Worm (Caenorhabditis elegans) whole organism, L1 larva: ENCODE results near the gene F08B12.11.

Experiments
- C04F5.9 ChIP-seq: sonication (generic microtip); optimal IDR thresholded peaks from 2 replicates; lab custom pipeline; 2016; ENCODE audit warnings: missing genetic modification characterization, missing compliant biosample characterization
- C16A3.4 ChIP-seq: fragments of 150-350 bp; optimal IDR thresholded peaks from 2 replicates; lab custom pipeline; 2014; ENCODE audit warnings: missing biosample characterization, missing genetic modification characterization
- F16B12.6 ChIP-seq: fragments of 150-350 bp; optimal IDR thresholded peaks from 2 replicates; lab custom pipeline; 2014; ENCODE audit warnings: missing biosample characterization, missing genetic modification characterization
- Y116A8C.19 ChIP-seq: sonication (generic microtip); optimal IDR thresholded peaks from 2 replicates; lab custom pipeline; 2016; ENCODE audit warnings: missing compliant biosample characterization, missing genetic modification characterization, borderline replicate concordance
- aha-1 ChIP-seq: fragments of 150-350 bp; optimal IDR thresholded peaks from 2 replicates; lab custom pipeline; 2014; ENCODE audit warnings: missing biosample characterization, missing genetic modification characterization
- alr-1 ChIP-seq: fragments of 200-800 bp; sonication (Bioruptor generic); optimal IDR thresholded peaks from 2 replicates; lab custom pipeline; 2018; ENCODE audit warnings: borderline replicate concordance, mild to moderate bottlenecking, missing genetic modification characterization, missing compliant biosample characterization
- aly-2 ChIP-seq: fragments of 150-350 bp; optimal IDR thresholded peaks from 2 replicates; lab custom pipeline; 2014; ENCODE audit warnings: missing biosample characterization, missing genetic modification characterization
- blmp-1 ChIP-seq: fragments of 150-350 bp; optimal IDR thresholded peaks from 2 replicates; lab custom pipeline; 2014; ENCODE audit warnings: missing biosample characterization, missing genetic modification characterization
- ceh-63 ChIP-seq: fragments of 200-800 bp; sonication (Bioruptor generic); optimal IDR thresholded peaks from 2 replicates; lab custom pipeline; 2018; ENCODE audit warnings: mild to moderate bottlenecking, missing genetic modification characterization, missing compliant biosample characterization
- ceh-8 ChIP-seq: fragments of 200-800 bp; sonication (Bioruptor generic); optimal IDR thresholded peaks from 2 replicates; lab custom pipeline; 2018; ENCODE audit warnings: mild to moderate bottlenecking, missing genetic modification characterization, moderate library complexity, missing compliant biosample characterization
- ceh-88 ChIP-seq: fragments of 200-800 bp; sonication (Bioruptor generic); IDR thresholded peaks from 2 replicates; pipeline ENCODE4 v1.3.6; 2022; ENCODE audit warnings: missing genetic modification characterization, missing compliant biosample characterization
- dpl-1 ChIP-seq, 3 experiments: fragments of 150-350 bp in 2 of 3; sonication (generic microtip) in 1 of 3; optimal IDR thresholded peaks; 2 replicates each; lab custom pipeline; 2014 to 2017; ENCODE audit warnings: missing biosample characterization in 3 of 3, missing genetic modification characterization in 3 of 3, missing genetic modification reagents in 3 of 3
- dsc-1 ChIP-seq: sonication (generic microtip); optimal IDR thresholded peaks from 2 replicates; lab custom pipeline; 2016; ENCODE audit warnings: mild to moderate bottlenecking, missing genetic modification characterization, missing compliant biosample characterization
- efl-1 ChIP-seq, 4 experiments: fragments of 150-350 bp; optimal IDR thresholded peaks in 3 of 4; peaks in 1 of 4; 1 replicate in 1 of 4; 2 replicates in 3 of 4; lab custom pipeline; 2014; ENCODE audit warnings: missing biosample characterization in 2 of 4, missing genetic modification characterization in 2 of 4, missing genetic modification reagents in 2 of 4
- elt-2 ChIP-seq: sonication (generic microtip); optimal IDR thresholded peaks from 2 replicates; lab custom pipeline; 2016; ENCODE audit warnings: missing genetic modification characterization, mild to moderate bottlenecking, inconsistent platforms, missing compliant biosample characterization, missing genetic modification reagents
- fkh-4 ChIP-seq: sonication (generic microtip); optimal IDR thresholded peaks from 2 replicates; lab custom pipeline; 2016; ENCODE audit warnings: missing compliant biosample characterization, missing genetic modification characterization, borderline replicate concordance
- grh-1 ChIP-seq: fragments of 200-800 bp; sonication (Bioruptor generic); IDR thresholded peaks from 2 replicates; pipeline ENCODE4 v1.3.6; 2022; ENCODE audit warnings: missing genetic modification reagents, missing genetic modification characterization, missing compliant biosample characterization
- hlh-17 ChIP-seq: fragments of 200-800 bp; sonication (Bioruptor generic); optimal IDR thresholded peaks from 2 replicates; lab custom pipeline; 2018; ENCODE audit warnings: missing genetic modification characterization, mild to moderate bottlenecking, missing compliant biosample characterization, moderate library complexity, borderline replicate concordance
- hpl-2 ChIP-seq: fragments of 150-350 bp; optimal IDR thresholded peaks from 2 replicates; lab custom pipeline; 2014; ENCODE audit warnings: missing biosample characterization, missing genetic modification reagents, missing genetic modification characterization
- irx-1 ChIP-seq: sonication (generic microtip); optimal IDR thresholded peaks from 2 replicates; lab custom pipeline; 2016; ENCODE audit warnings: missing genetic modification characterization, missing compliant biosample characterization
- isw-1 ChIP-seq: fragments of 200-800 bp; sonication (Bioruptor generic); IDR thresholded peaks from 2 replicates; pipeline ENCODE4 v1.3.6; 2022; ENCODE audit warnings: missing genetic modification characterization, missing compliant biosample characterization
- lin-14 ChIP-seq: fragments of 200-800 bp; sonication (Bioruptor generic); optimal IDR thresholded peaks from 2 replicates; lab custom pipeline; 2018; ENCODE audit warnings: mild to moderate bottlenecking, missing genetic modification characterization, moderate library complexity, missing compliant biosample characterization
- lin-35 ChIP-seq, 2 experiments: fragments of 150-350 bp; optimal IDR thresholded peaks; 2 replicates each; lab custom pipeline; 2014; ENCODE audit warnings: missing biosample characterization in 2 of 2, missing genetic modification characterization in 2 of 2, missing genetic modification reagents in 2 of 2
- lin-39 ChIP-seq: fragments of 150-350 bp; optimal IDR thresholded peaks from 2 replicates; lab custom pipeline; 2014; ENCODE audit warnings: missing biosample characterization, missing genetic modification reagents, missing genetic modification characterization
- mab-9 ChIP-seq: fragments of 200-800 bp; sonication (Bioruptor generic); IDR thresholded peaks from 2 replicates; pipeline ENCODE4 v1.3.6; 2022; ENCODE audit warnings: missing genetic modification reagents, missing genetic modification characterization, missing compliant biosample characterization
- nhr-11 ChIP-seq: fragments of 150-350 bp; optimal IDR thresholded peaks from 2 replicates; lab custom pipeline; 2014; ENCODE audit warnings: missing biosample characterization, missing genetic modification characterization
- nhr-12 ChIP-seq: sonication (generic microtip); optimal IDR thresholded peaks from 2 replicates; lab custom pipeline; 2017; ENCODE audit warnings: missing biosample characterization, missing genetic modification characterization
- nhr-19 ChIP-seq: fragments of 200-800 bp; sonication (Bioruptor generic); conservative IDR thresholded peaks from 2 replicates; pipeline ENCODE4 v1.3.6; 2022; ENCODE audit warnings: missing genetic modification characterization, missing compliant biosample characterization
- nhr-20 ChIP-seq: sonication (generic microtip); optimal IDR thresholded peaks from 2 replicates; lab custom pipeline; 2016; ENCODE audit warnings: mild to moderate bottlenecking, missing genetic modification characterization, missing compliant biosample characterization
- nhr-47 ChIP-seq: sonication (generic microtip); optimal IDR thresholded peaks from 2 replicates; lab custom pipeline; 2016; ENCODE audit warnings: mild to moderate bottlenecking, missing genetic modification characterization, moderate library complexity, missing compliant biosample characterization
- nhr-71 ChIP-seq: sonication (generic microtip); optimal IDR thresholded peaks from 2 replicates; lab custom pipeline; 2016; ENCODE audit warnings: mild to moderate bottlenecking, missing genetic modification characterization, moderate library complexity, missing compliant biosample characterization
- nhr-76 ChIP-seq: sonication (generic microtip); optimal IDR thresholded peaks from 2 replicates; lab custom pipeline; 2017; ENCODE audit warnings: missing biosample characterization, missing genetic modification characterization
- nhr-85 ChIP-seq: sonication (generic microtip); peaks from one replicate; lab custom pipeline; 2016; ENCODE audit warnings: missing genetic modification characterization, inconsistent platforms, missing compliant biosample characterization
- nhr-90 ChIP-seq: sonication (generic microtip); optimal IDR thresholded peaks from 2 replicates; lab custom pipeline; 2016; ENCODE audit warnings: mild to moderate bottlenecking, missing genetic modification characterization, missing compliant biosample characterization; ENCODE audit not compliant: poor library complexity
- pag-3 ChIP-seq: sonication (generic microtip); optimal IDR thresholded peaks from 2 replicates; lab custom pipeline; 2017; ENCODE audit warnings: missing genetic modification characterization, mild to moderate bottlenecking, missing compliant biosample characterization, antibody characterized with exemption, borderline replicate concordance; ENCODE audit not compliant: insufficient read depth
- skn-1 ChIP-seq: fragments of 150-350 bp; optimal IDR thresholded peaks from 2 replicates; lab custom pipeline; 2014; ENCODE audit warnings: missing biosample characterization, missing genetic modification characterization
- sptf-1 ChIP-seq: fragments of 150-350 bp; optimal IDR thresholded peaks from 2 replicates; lab custom pipeline; 2014; ENCODE audit warnings: missing biosample characterization, missing genetic modification characterization
- tlp-1 ChIP-seq: fragments of 150-350 bp; optimal IDR thresholded peaks from 2 replicates; lab custom pipeline; 2014; ENCODE audit warnings: missing biosample characterization, missing genetic modification characterization
- unc-130 ChIP-seq: fragments of 150-350 bp; optimal IDR thresholded peaks from 2 replicates; lab custom pipeline; 2017; ENCODE audit warnings: missing biosample characterization, missing genetic modification characterization, inconsistent platforms
- unc-62 ChIP-seq: fragments of 150-350 bp; optimal IDR thresholded peaks from 2 replicates; lab custom pipeline; 2014; ENCODE audit warnings: missing biosample characterization, missing genetic modification reagents, missing genetic modification characterization
- unc-86 ChIP-seq: sonication (generic microtip); optimal IDR thresholded peaks from 2 replicates; lab custom pipeline; 2016; ENCODE audit warnings: missing genetic modification characterization, missing compliant biosample characterization
- xbp-1 ChIP-seq: sonication (generic microtip); optimal IDR thresholded peaks from 2 replicates; lab custom pipeline; 2016; ENCODE audit warnings: missing genetic modification characterization, missing compliant biosample characterization
- ztf-4 ChIP-seq: fragments of 150-350 bp; optimal IDR thresholded peaks from 2 replicates; lab custom pipeline; 2014; ENCODE audit warnings: missing biosample characterization, missing genetic modification characterization

Gene F08B12.11

ce11 chrX:11384534-11385441 is at the start of gene F08B12.11, which contains the start of gene prmn-1:
TSS of gene F08B12.11 (plus strand) at chrX:11385054.
TSS of gene prmn-1 (plus strand) at chrX:11385084.
- TF ChIP-seq blmp-1 (peak; percentile 56), lin-14 (GFP tag; lab: Kevin White, UChicago) (peak; percentile 24), nhr-12 (no peak)

- TF ChIP-seq nhr-47 (no peak), efl-1 (optimal IDR thresholded peaks at IDR 0.05; lab: Kevin White, UChicago) (no peak), efl-1 (GFP tag; optimal IDR thresholded peaks at IDR 0.05 in 1 of 2; lab: Kevin White, UChicago) (no peak), grh-1 (no peak), dpl-1 (GFP tag; optimal IDR thresholded peaks at IDR 0.05; lab: Kevin White, UChicago) (no peak), tlp-1 (tag; lab: Kevin White, UChicago) (no peak), ceh-63 (GFP tag; lab: Kevin White, UChicago) (no peak), xbp-1 (tag; lab: Kevin White, UChicago) (no peak)
Observed at ce11 chrX:11337095-11337494, 47.8 kb upstream of the F08B12.11 start.

- no peak for TF ChIP-seq skn-1 (tag; lab: Kevin White, UChicago)
- TF ChIP-seq dsc-1 (tag; lab: Kevin White, UChicago): no peak
- no peak for TF ChIP-seq nhr-76
- TF ChIP-seq mab-9: no peak
- no peak for TF ChIP-seq tlp-1 (tag; lab: Kevin White, UChicago)
- no peak for TF ChIP-seq nhr-71
- TF ChIP-seq C16A3.4 (tag; lab: Kevin White, UChicago): no peak
- no peak for TF ChIP-seq lin-14 (GFP tag; lab: Kevin White, UChicago)
- TF ChIP-seq nhr-90 (tag; lab: Kevin White, UChicago): no peak
- no peak for TF ChIP-seq hpl-2
- TF ChIP-seq sptf-1 (tag; lab: Kevin White, UChicago): no peak
- no peak for TF ChIP-seq nhr-11 (tag; lab: Kevin White, UChicago)
- TF ChIP-seq unc-86 (tag; lab: Kevin White, UChicago): no peak
- TF ChIP-seq Y116A8C.19: no peak
- no peak for TF ChIP-seq nhr-19
- no peak for TF ChIP-seq aha-1 (tag; lab: Kevin White, UChicago)
- no peak for TF ChIP-seq ceh-63 (GFP tag; lab: Kevin White, UChicago)
- TF ChIP-seq irx-1 (tag; lab: Kevin White, UChicago): no peak
- TF ChIP-seq unc-130 (tag; lab: Kevin White, UChicago): no peak
Observed at ce11 chrX:11337783-11338182, 47.1 kb upstream of the F08B12.11 start, which contains the start of gene gcy-9. TSS of gene gcy-9 (minus strand) at chrX:11337883.

- TF ChIP-seq isw-1 (GFP tag; lab: Robert Waterston, UW): no peak
- peak; percentile 61 for TF ChIP-seq nhr-71
- TF ChIP-seq C04F5.9 (tag; lab: Kevin White, UChicago): no peak
- peak; percentile 32 for TF ChIP-seq C16A3.4 (tag; lab: Kevin White, UChicago)
- no peak for TF ChIP-seq hlh-17 (GFP tag; lab: Kevin White, UChicago)
- TF ChIP-seq xbp-1 (tag; lab: Kevin White, UChicago): peak; percentile 24
- peak; percentile 93 for TF ChIP-seq nhr-85 (tag; lab: Kevin White, UChicago)
- no peak for TF ChIP-seq unc-62
- peak; percentile 49 for TF ChIP-seq nhr-47
- peak; percentile 73 for TF ChIP-seq nhr-90 (tag; lab: Kevin White, UChicago)
- no peak for TF ChIP-seq Y116A8C.19
- peak; percentile 65 for TF ChIP-seq nhr-20 (tag; lab: Kevin White, UChicago)
- TF ChIP-seq skn-1 (tag; lab: Kevin White, UChicago): no peak
- TF ChIP-seq lin-39 (tag; lab: Kevin White, UChicago): no peak
- no peak for TF ChIP-seq ceh-88 (GFP tag; lab: Robert Waterston, UW)
- peak; percentile 69 for TF ChIP-seq elt-2
- no peak for TF ChIP-seq aly-2 (tag; lab: Kevin White, UChicago)
- TF ChIP-seq sptf-1 (tag; lab: Kevin White, UChicago): no peak
- TF ChIP-seq ztf-4 (tag; lab: Kevin White, UChicago): no peak
- no peak for TF ChIP-seq pag-3 (tag; lab: Kevin White, UChicago)
- TF ChIP-seq lin-35 (GFP tag; optimal IDR thresholded peaks at IDR 0.05; lab: Kevin White, UChicago): peak; percentile 24 to 70
- TF ChIP-seq ceh-8 (GFP tag; lab: Kevin White, UChicago): no peak
- TF ChIP-seq fkh-4 (tag; lab: Kevin White, UChicago): no peak
- no peak for TF ChIP-seq alr-1 (tag; lab: Kevin White, UChicago)
- peak; percentile 80 for TF ChIP-seq F16B12.6
Observed at ce11 chrX:11339375-11339924, 45.4 kb upstream of the F08B12.11 start, which contains the start of gene aco-1. TSS of gene aco-1 (plus strand) at chrX:11339874.
